Worm (Caenorhabditis elegans) whole organism, L4/young adult: ENCODE data around the gene kdp-1.

ENCODE experiments used
- W03F9.2 ChIP-seq: fragments of 150-350 bp; optimal IDR thresholded peaks from 2 replicates; lab custom pipeline; 2014; ENCODE audit warnings: missing biosample characterization, missing genetic modification characterization
- dao-5 ChIP-seq: sonication (generic microtip); optimal IDR thresholded peaks from 2 replicates; lab custom pipeline; 2016; ENCODE audit warnings: missing genotype, missing genetic modification characterization, moderate library complexity, missing compliant biosample characterization

DNA sequence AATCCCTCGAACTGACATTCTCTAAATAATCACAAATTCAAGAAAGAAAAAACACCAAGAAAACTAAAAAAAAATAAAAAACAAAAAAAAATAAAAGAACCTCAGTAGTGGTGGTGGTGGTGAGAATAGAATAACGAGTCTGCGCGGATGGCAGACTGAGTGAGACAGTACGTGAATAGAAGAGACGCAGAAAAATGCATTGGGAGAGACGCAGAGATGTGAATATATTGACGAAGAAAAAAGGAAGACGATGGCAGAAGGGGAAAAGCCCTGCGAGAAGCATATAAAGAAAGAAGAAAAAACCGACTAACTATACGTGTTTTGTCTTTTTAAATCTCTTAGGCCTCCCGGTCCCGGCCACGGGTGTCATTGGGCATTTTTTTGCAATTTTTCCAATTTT, 27.5 kb upstream of the kdp-1 start, which contains the start of gene unc-26:
- TF ChIP-seq dao-5 (tag; lab: Kevin White, UChicago): no peak
- TF ChIP-seq W03F9.2 (tag; lab: Kevin White, UChicago): no peak
